Fruit fly (Drosophila melanogaster): ENCODE data around the gene CG9922.

The CG9922 gene

DNA sequence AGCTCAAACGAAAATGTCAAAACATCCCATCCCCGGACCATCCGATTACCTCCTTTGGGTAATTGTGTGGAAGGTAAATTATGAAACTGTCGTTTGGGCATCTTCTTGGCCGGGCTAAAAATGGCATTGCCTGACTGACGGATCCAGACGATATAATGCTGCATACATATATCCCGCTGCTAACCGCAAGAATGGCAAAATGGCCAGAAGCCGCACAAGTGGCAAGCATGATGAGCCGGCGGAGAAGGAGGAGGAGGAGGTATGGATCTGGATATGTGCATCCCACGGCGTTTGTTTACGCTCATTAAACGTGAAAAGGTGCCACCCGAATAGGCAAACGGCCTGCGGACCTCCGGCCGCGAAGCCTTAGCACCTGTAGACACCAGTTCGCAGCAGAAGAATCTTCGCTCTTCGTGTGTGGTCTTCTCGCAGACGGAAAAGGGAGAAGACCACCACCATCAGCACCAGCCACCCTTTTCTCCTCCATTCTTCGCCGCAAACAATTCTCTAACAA lies 47.2 kb downstream of the CG9922 start:
- TF ChIP-seq psq (optimal IDR thresholded peaks at IDR 0.05) (no peak), usp (GFP tag; optimal IDR thresholded peaks at IDR 0.05) (no peak), Dll (optimal IDR thresholded peaks at IDR 0.05) (no peak), EcR (GFP tag; optimal IDR thresholded peaks at IDR 0.05) (no peak), CG8478 (optimal IDR thresholded peaks at IDR 0.05) (no peak), pan (optimal IDR thresholded peaks at IDR 0.05) (no peak)

DNA sequence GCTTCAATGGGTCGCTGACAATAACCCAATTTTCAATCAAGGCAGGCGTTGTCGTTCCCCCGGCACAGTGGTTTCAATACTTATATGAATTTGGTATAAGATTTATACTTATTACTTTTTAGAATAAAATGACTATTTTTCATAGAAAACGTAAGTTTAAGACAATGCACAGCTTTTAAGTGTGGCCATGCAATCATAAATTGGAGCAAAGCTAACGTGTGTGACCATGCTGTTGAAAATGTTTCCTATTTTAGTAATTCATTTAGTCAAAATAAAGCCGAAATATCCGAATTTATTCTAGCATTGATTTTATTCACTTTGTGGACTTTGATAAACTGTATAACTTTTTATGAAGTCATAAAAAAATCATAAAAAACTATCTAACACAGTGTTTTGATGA lies 49.5 kb downstream of the CG9922 start:
- TF ChIP-seq Dll (optimal IDR thresholded peaks at IDR 0.05) (no peak), CG8478 (optimal IDR thresholded peaks at IDR 0.05) (no peak), EcR (GFP tag; optimal IDR thresholded peaks at IDR 0.05) (no peak), pan (optimal IDR thresholded peaks at IDR 0.05) (no peak), usp (GFP tag; optimal IDR thresholded peaks at IDR 0.05) (no peak), psq (optimal IDR thresholded peaks at IDR 0.05) (no peak)

Data from whole organism.